Worm (Caenorhabditis elegans): ENCODE results near the gene F53E2.2.

DNA sequence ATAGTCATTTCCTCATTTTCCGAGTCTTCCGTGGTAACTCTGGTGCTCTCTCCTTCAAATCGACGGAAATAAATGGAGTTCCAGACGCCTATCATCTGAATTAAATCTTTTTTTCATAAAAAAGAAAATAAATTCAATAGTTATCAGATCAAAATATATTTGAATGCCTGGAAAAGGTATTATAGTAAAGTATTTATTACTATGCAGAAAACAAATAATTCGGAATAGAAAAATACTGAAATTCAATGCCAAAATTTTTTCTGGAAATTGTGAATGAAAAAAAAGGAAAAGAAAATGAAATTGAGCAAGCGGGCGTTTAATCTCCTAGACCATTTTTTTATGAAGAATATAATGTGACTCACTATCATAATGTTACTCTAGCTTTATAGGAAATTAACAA is 16.6 kb downstream of the F53E2.2 start, which contains the start of gene C38C3.6:
- no peak for TF ChIP-seq dao-5 (tag; optimal IDR thresholded peaks at IDR 0.05)
- TF ChIP-seq him-1 (tag; optimal IDR thresholded peaks at IDR 0.05) = no peak
